Worm (Caenorhabditis elegans) whole organism, L4 larva: ENCODE data around the gene selt-1.1.

ENCODE experiments used
- ceh-44 ChIP-seq: fragments of 200-800 bp; sonication (Bioruptor generic); IDR thresholded peaks from 2 replicates; pipeline ENCODE4 v1.3.6; 2022; ENCODE audit warnings: missing genetic modification reagents, missing genetic modification characterization, missing compliant biosample characterization
- ceh-82 ChIP-seq: sonication (generic microtip); optimal IDR thresholded peaks from 2 replicates; lab custom pipeline; 2017; ENCODE audit warnings: missing biosample characterization, missing genetic modification characterization
- daf-12 ChIP-seq: fragments of 150-350 bp; optimal IDR thresholded peaks from 2 replicates; lab custom pipeline; 2014; ENCODE audit warnings: missing biosample characterization, missing genetic modification reagents, missing genetic modification characterization
- dmd-9 ChIP-seq: fragments of 200-800 bp; sonication (Bioruptor generic); IDR thresholded peaks from 2 replicates; pipeline ENCODE4 v1.3.6; 2022; ENCODE audit warnings: missing genetic modification reagents, missing genetic modification characterization, missing compliant biosample characterization
- egl-27 ChIP-seq: sonication (generic microtip); optimal IDR thresholded peaks from 3 replicates; lab custom pipeline; 2017; ENCODE audit warnings: missing biosample characterization, missing genetic modification reagents, missing genetic modification characterization
- hmg-1.1 ChIP-seq: fragments of 200-800 bp; sonication (Bioruptor generic); IDR thresholded peaks from 2 replicates; pipeline ENCODE4 v1.3.6; 2022; ENCODE audit warnings: missing genetic modification reagents, missing genetic modification characterization, missing compliant biosample characterization
- jun-1 ChIP-seq: fragments of 150-350 bp; optimal IDR thresholded peaks from 2 replicates; lab custom pipeline; 2014; ENCODE audit warnings: missing biosample characterization, missing genetic modification reagents, missing genetic modification characterization
- nhr-237 ChIP-seq: sonication (generic microtip); optimal IDR thresholded peaks from 2 replicates; lab custom pipeline; 2017; ENCODE audit warnings: missing biosample characterization, missing genetic modification characterization
- pha-4 ChIP-seq, 2 experiments: fragments of 150-350 bp in 1 of 2; fragments of 200-800 bp in 1 of 2; sonication (Bioruptor generic) in 1 of 2; IDR thresholded peaks in 1 of 2; optimal IDR thresholded peaks in 1 of 2; 2 replicates each; pipeline versions ENCODE4 v1.3.6 to Lab custom; 2014 to 2022; ENCODE audit warnings: missing genetic modification characterization in 2 of 2, missing genetic modification reagents in 2 of 2, missing biosample characterization in 1 of 2, missing compliant biosample characterization in 1 of 2
- snpc-4 ChIP-seq: fragments of 150-350 bp; optimal IDR thresholded peaks from 2 replicates; lab custom pipeline; 2014; ENCODE audit warnings: missing biosample characterization, missing genetic modification characterization
- unc-39 ChIP-seq: sonication (generic microtip); optimal IDR thresholded peaks from 2 replicates; lab custom pipeline; 2017; ENCODE audit warnings: missing biosample characterization, missing genetic modification characterization
- ztf-11 ChIP-seq: fragments of 150-350 bp; optimal IDR thresholded peaks from 2 replicates; lab custom pipeline; 2014; ENCODE audit warnings: missing biosample characterization, missing genetic modification characterization

ce11 chrX:11572205-11572604 lies 25.9 kb upstream of the selt-1.1 start, which contains the start of gene frm-3:
- TF ChIP-seq egl-27 (tag; lab: Kevin White, UChicago) (no peak), daf-12 (no peak), ceh-82 (tag; lab: Kevin White, UChicago) (no peak), ztf-11 (tag; lab: Kevin White, UChicago) (no peak), snpc-4 (tag; lab: Kevin White, UChicago) (no peak), jun-1 (no peak), hmg-1.1 (GFP tag; lab: Robert Waterston, UW) (no peak), ceh-44 (no peak), unc-39 (no peak), nhr-237 (tag; lab: Kevin White, UChicago) (no peak), dmd-9 (GFP tag; lab: Robert Waterston, UW) (no peak), pha-4 (GFP tag; IDR thresholded peaks at IDR 0.05; lab: Robert Waterston, UW) (no peak), pha-4 (tag; optimal IDR thresholded peaks at IDR 0.05; lab: Kevin White, UChicago) (no peak)
